Worm (Caenorhabditis elegans): ENCODE measurements around the gene emc-1.
"Not testable (repeated sequence)": the region's sequence is repeated elsewhere in the genome, so short reads cannot be mapped to it uniquely, and the experiment has no call there.

emc-1 gene

ce11 chrII:1500286-1500840 lies at the start of gene emc-1:
TSS of gene emc-1 (minus strand) at chrII:1500330.
- TF ChIP-seq flt-1 (GFP tag; IDR thresholded peaks at IDR 0.05) (no peak), tbx-11 (GFP tag; IDR thresholded peaks at IDR 0.05) (no peak), hmbx-1 (tag; optimal IDR thresholded peaks at IDR 0.05) (no peak), sea-1 (GFP tag; conservative IDR thresholded peaks at IDR 0.05) (no peak), F13C5.2 (tag; optimal IDR thresholded peaks at IDR 0.05) (no peak), ama-1 (optimal IDR thresholded peaks at IDR 0.05) (no peak), scrt-1 (GFP tag; IDR thresholded peaks at IDR 0.05) (no peak), ceh-13 (GFP tag; optimal IDR thresholded peaks at IDR 0.05) (no peak), pes-1 (GFP tag; IDR thresholded peaks at IDR 0.05) (no peak), tra-4 (tag; optimal IDR thresholded peaks at IDR 0.05) (no peak), B0310.2 (tag; optimal IDR thresholded peaks at IDR 0.05) (no peak), ceh-36 (tag; optimal IDR thresholded peaks at IDR 0.05) (no peak), hnd-1 (tag; optimal IDR thresholded peaks at IDR 0.05) (no peak), hmg-4 (GFP tag; optimal IDR thresholded peaks at IDR 0.05) (no peak), aly-1 (tag; optimal IDR thresholded peaks at IDR 0.05) (no peak), ets-7 (tag; optimal IDR thresholded peaks at IDR 0.05) (no peak), tbx-37 (GFP tag; conservative IDR thresholded peaks at IDR 0.05) (no peak)

ce11 chrII:1545625-1546024 lies 45.5 kb upstream of the emc-1 start, which contains the start of gene K05F6.12:
TSS of gene K05F6.12 (plus strand) at chrII:1545925.
- no peak for TF ChIP-seq hmg-4 (GFP tag; optimal IDR thresholded peaks at IDR 0.05)
- no peak for TF ChIP-seq tbx-37 (GFP tag; conservative IDR thresholded peaks at IDR 0.05)
- no peak for TF ChIP-seq F13C5.2 (tag; optimal IDR thresholded peaks at IDR 0.05)
- TF ChIP-seq sea-1 (GFP tag; conservative IDR thresholded peaks at IDR 0.05), result no peak
- TF ChIP-seq ceh-36 (tag; optimal IDR thresholded peaks at IDR 0.05), result no peak
- TF ChIP-seq flt-1 (GFP tag; IDR thresholded peaks at IDR 0.05), result no peak
- TF ChIP-seq tra-4 (tag; optimal IDR thresholded peaks at IDR 0.05), result no peak
- TF ChIP-seq B0310.2 (tag; optimal IDR thresholded peaks at IDR 0.05), result no peak
- no peak for TF ChIP-seq ets-7 (tag; optimal IDR thresholded peaks at IDR 0.05)
- TF ChIP-seq hmbx-1 (tag; optimal IDR thresholded peaks at IDR 0.05), result no peak
- no peak for TF ChIP-seq scrt-1 (GFP tag; IDR thresholded peaks at IDR 0.05)
- TF ChIP-seq pes-1 (GFP tag; IDR thresholded peaks at IDR 0.05), result no peak
- no peak for TF ChIP-seq tbx-11 (GFP tag; IDR thresholded peaks at IDR 0.05)
- TF ChIP-seq aly-1 (tag; optimal IDR thresholded peaks at IDR 0.05), result no peak
- no peak for TF ChIP-seq hnd-1 (tag; optimal IDR thresholded peaks at IDR 0.05)
- TF ChIP-seq ama-1 (optimal IDR thresholded peaks at IDR 0.05), result no peak
- TF ChIP-seq ceh-13 (GFP tag; optimal IDR thresholded peaks at IDR 0.05), result no peak

- TF ChIP-seq hmg-4 (GFP tag; optimal IDR thresholded peaks at IDR 0.05); ama-1 (optimal IDR thresholded peaks at IDR 0.05); hnd-1 (tag; optimal IDR thresholded peaks at IDR 0.05): not testable (repeated sequence)
These were observed 43.1 kb upstream of the emc-1 start, which contains the start of gene K05F6.4 for ce11 chrII:1543182-1543581. TSS of gene K05F6.4 (plus strand) at chrII:1543482.

- TF ChIP-seq aly-1 (tag; optimal IDR thresholded peaks at IDR 0.05); pes-1 (GFP tag; IDR thresholded peaks at IDR 0.05); ceh-36 (tag; optimal IDR thresholded peaks at IDR 0.05): not testable (repeated sequence)
These were observed 40.5 kb upstream of the emc-1 start, which contains the start of gene poml-4 for ce11 chrII:1540628-1541027. TSS of gene poml-4 (plus strand) at chrII:1540928.

- TF ChIP-seq ama-1 (optimal IDR thresholded peaks at IDR 0.05) (no peak), flt-1 (GFP tag; IDR thresholded peaks at IDR 0.05) (no peak), hnd-1 (tag; optimal IDR thresholded peaks at IDR 0.05) (no peak), tbx-37 (GFP tag; conservative IDR thresholded peaks at IDR 0.05) (no peak), sea-1 (GFP tag; conservative IDR thresholded peaks at IDR 0.05) (no peak), aly-1 (tag; optimal IDR thresholded peaks at IDR 0.05) (no peak), ets-7 (tag; optimal IDR thresholded peaks at IDR 0.05) (no peak), scrt-1 (GFP tag; IDR thresholded peaks at IDR 0.05) (no peak), tbx-11 (GFP tag; IDR thresholded peaks at IDR 0.05) (no peak), tra-4 (tag; optimal IDR thresholded peaks at IDR 0.05) (no peak), pes-1 (GFP tag; IDR thresholded peaks at IDR 0.05) (no peak), F13C5.2 (tag; optimal IDR thresholded peaks at IDR 0.05) (no peak), ceh-13 (GFP tag; optimal IDR thresholded peaks at IDR 0.05) (no peak), ceh-36 (tag; optimal IDR thresholded peaks at IDR 0.05) (no peak), hmg-4 (GFP tag; optimal IDR thresholded peaks at IDR 0.05) (no peak), hmbx-1 (tag; optimal IDR thresholded peaks at IDR 0.05) (no peak), B0310.2 (tag; optimal IDR thresholded peaks at IDR 0.05) (no peak)
These were observed 38.5 kb upstream of the emc-1 start, which contains the start of gene fbxb-44 for ce11 chrII:1538589-1538988. TSS of gene fbxb-44 (plus strand) at chrII:1538889.

- TF ChIP-seq tbx-11 (GFP tag; IDR thresholded peaks at IDR 0.05) (no peak), tra-4 (tag; optimal IDR thresholded peaks at IDR 0.05) (no peak), hnd-1 (tag; optimal IDR thresholded peaks at IDR 0.05) (no peak), flt-1 (GFP tag; IDR thresholded peaks at IDR 0.05) (no peak), sea-1 (GFP tag; conservative IDR thresholded peaks at IDR 0.05) (no peak), pes-1 (GFP tag; IDR thresholded peaks at IDR 0.05) (no peak)
These were observed 37.2 kb upstream of the emc-1 start, which contains the start of gene fbxb-42 for ce11 chrII:1537321-1537720. TSS of gene fbxb-42 (plus strand) at chrII:1537621.

ce11 chrII:1535931-1536330 lies 35.8 kb upstream of the emc-1 start, which contains the start of gene fbxb-43:
TSS of gene fbxb-43 (plus strand) at chrII:1536231.
- TF ChIP-seq hmg-4 (GFP tag; optimal IDR thresholded peaks at IDR 0.05) (no peak), tra-4 (tag; optimal IDR thresholded peaks at IDR 0.05) (no peak), ets-7 (tag; optimal IDR thresholded peaks at IDR 0.05) (no peak), ceh-36 (tag; optimal IDR thresholded peaks at IDR 0.05) (no peak), F13C5.2 (tag; optimal IDR thresholded peaks at IDR 0.05) (no peak), pes-1 (GFP tag; IDR thresholded peaks at IDR 0.05) (no peak), tbx-37 (GFP tag; conservative IDR thresholded peaks at IDR 0.05) (no peak), ceh-13 (GFP tag; optimal IDR thresholded peaks at IDR 0.05) (no peak), hmbx-1 (tag; optimal IDR thresholded peaks at IDR 0.05) (no peak), scrt-1 (GFP tag; IDR thresholded peaks at IDR 0.05) (no peak), aly-1 (tag; optimal IDR thresholded peaks at IDR 0.05) (no peak)

Data from whole organism, early embryonic.